Fruit fly (Drosophila melanogaster) whole organism, wandering third instar larva: ENCODE results near the gene CG7332.

Experiments
- CG32264 ChIP-seq: fragments of 200-800 bp; sonication (Bioruptor generic); optimal IDR thresholded peaks from 2 replicates; lab custom pipeline; 2016; ENCODE audit warnings: missing biosample characterization, missing genetic modification characterization
- CG9705 ChIP-seq: fragments of 200-800 bp; sonication (Bioruptor generic); optimal IDR thresholded peaks from 2 replicates; lab custom pipeline; 2018; ENCODE audit warnings: missing biosample characterization, mild to moderate bottlenecking, missing genetic modification characterization
- Dfd ChIP-seq: fragments of >200 bp; optimal IDR thresholded peaks from 2 replicates; lab custom pipeline; 2017; ENCODE audit warnings: missing biosample characterization, missing genetic modification characterization
- Dif ChIP-seq: fragments of 200-275, 200-300 bp; sonication (Bioruptor generic); optimal IDR thresholded peaks from 2 replicates; lab custom pipeline; 2018; ENCODE audit warnings: missing biosample characterization, missing genetic modification characterization; ENCODE audit not compliant: partially characterized antibody
- GATAd ChIP-seq: sonication (Bioruptor generic); optimal IDR thresholded peaks from 2 replicates; lab custom pipeline; 2016; ENCODE audit warnings: missing biosample characterization, missing genetic modification characterization
- HLH106 ChIP-seq: fragments of 200-800 bp; optimal IDR thresholded peaks from 3 replicates; lab custom pipeline; 2019; ENCODE audit warnings: missing biosample characterization, mild to moderate bottlenecking, missing genetic modification characterization, moderate library complexity
- Hnf4 ChIP-seq: fragments of 200-800 bp; sonication (Bioruptor generic); optimal IDR thresholded peaks from 2 replicates; lab custom pipeline; 2016; ENCODE audit warnings: missing biosample characterization, mild to moderate bottlenecking, missing genetic modification characterization
- Hr78 ChIP-seq: fragments of >200 bp; optimal IDR thresholded peaks from 2 replicates; lab custom pipeline; 2017; ENCODE audit warnings: missing biosample characterization, missing genetic modification characterization
- Hr83 ChIP-seq: fragments of 200-300 bp; sonication (Bioruptor generic); optimal IDR thresholded peaks from 2 replicates; lab custom pipeline; 2016; ENCODE audit warnings: missing biosample characterization, mild to moderate bottlenecking, missing genetic modification characterization, moderate library complexity; ENCODE audit not compliant: poor library complexity, severe bottlenecking
- Jra ChIP-seq: sonication (Bioruptor generic); optimal IDR thresholded peaks from 2 replicates; lab custom pipeline; 2016; ENCODE audit warnings: missing biosample characterization, missing genetic modification characterization
- Mio ChIP-seq: sonication (Bioruptor generic); optimal IDR thresholded peaks from 2 replicates; lab custom pipeline; 2016; ENCODE audit warnings: missing biosample characterization, missing genetic modification characterization
- Myc ChIP-seq: fragments of >200 bp; optimal IDR thresholded peaks from 2 replicates; lab custom pipeline; 2017
- OdsH ChIP-seq: fragments of 200-800 bp; sonication (Bioruptor generic); optimal IDR thresholded peaks from 2 replicates; lab custom pipeline; 2016; ENCODE audit warnings: missing biosample characterization, mild to moderate bottlenecking, missing genetic modification characterization
- Rel ChIP-seq, 2 experiments: fragments of 200-800 bp; sonication (Bioruptor generic) in 1 of 2; optimal IDR thresholded peaks; 2 replicates in 1 of 2; 3 replicates in 1 of 2; lab custom pipeline; 2016 to 2019; ENCODE audit warnings: mild to moderate bottlenecking in 2 of 2, missing biosample characterization in 2 of 2, missing genetic modification characterization in 2 of 2, moderate library complexity in 1 of 2
- Sp1 ChIP-seq: fragments of 200-800 bp; sonication (Bioruptor generic); optimal IDR thresholded peaks from 3 replicates; lab custom pipeline; 2019; ENCODE audit warnings: missing biosample characterization, mild to moderate bottlenecking, missing genetic modification characterization, moderate library complexity
- Vsx2 ChIP-seq: fragments of 200-300, 225-300 bp; sonication (Bioruptor generic); optimal IDR thresholded peaks from 2 replicates; lab custom pipeline; 2018; ENCODE audit warnings: missing biosample characterization, missing genetic modification characterization; ENCODE audit not compliant: partially characterized antibody
- br ChIP-seq: fragments of 200-800 bp; sonication (Bioruptor generic); optimal IDR thresholded peaks from 2 replicates; lab custom pipeline; 2016; ENCODE audit warnings: missing biosample characterization, missing genetic modification characterization
- brk ChIP-seq: fragments of 200-800 bp; sonication (Bioruptor generic); optimal IDR thresholded peaks from 2 replicates; lab custom pipeline; 2016; ENCODE audit warnings: missing biosample characterization, mild to moderate bottlenecking, missing genetic modification characterization
- dl ChIP-seq, 2 experiments: fragments of 175-275, 200-275 bp in 1 of 2; fragments of 200-275 bp in 1 of 2; sonication (Bioruptor generic); optimal IDR thresholded peaks; lab custom pipeline; 2018; ENCODE audit warnings: mild to moderate bottlenecking in 2 of 2, missing biosample characterization in 2 of 2, missing genetic modification characterization in 2 of 2, moderate library complexity in 2 of 2; ENCODE audit not compliant: partially characterized antibody in 2 of 2, insufficient read depth in 1 of 2
- dmrt93B ChIP-seq: fragments of 200-800 bp; sonication (Bioruptor generic); optimal IDR thresholded peaks from 2 replicates; lab custom pipeline; 2018; ENCODE audit warnings: missing biosample characterization, mild to moderate bottlenecking, missing genetic modification characterization
- dsf ChIP-seq: sonication (Bioruptor generic); optimal IDR thresholded peaks from 2 replicates; lab custom pipeline; 2016; ENCODE audit warnings: missing biosample characterization, missing genetic modification characterization, borderline replicate concordance
- ey ChIP-seq: fragments of 200-800 bp; sonication (Bioruptor generic); optimal IDR thresholded peaks from 2 replicates; lab custom pipeline; 2016; ENCODE audit warnings: missing biosample characterization, missing genetic modification characterization
- foxo ChIP-seq, 2 experiments: fragments of 200-800 bp; sonication (Bioruptor generic); optimal IDR thresholded peaks; 2 replicates in 1 of 2; 3 replicates in 1 of 2; lab custom pipeline; 2016 to 2017; ENCODE audit warnings: missing biosample characterization in 2 of 2, missing genetic modification characterization in 2 of 2
- fru ChIP-seq: fragments of 200-800 bp; sonication (Bioruptor generic); optimal IDR thresholded peaks from 3 replicates; lab custom pipeline; 2016; ENCODE audit warnings: missing biosample characterization, mild to moderate bottlenecking, missing genetic modification characterization
- h ChIP-seq: fragments of 200-800 bp; sonication (Bioruptor generic); optimal IDR thresholded peaks from 3 replicates; lab custom pipeline; 2016; ENCODE audit warnings: missing biosample characterization, mild to moderate bottlenecking, missing genetic modification characterization
- jim ChIP-seq: fragments of 175-275, 200-325 bp; sonication (Bioruptor generic); optimal IDR thresholded peaks from 2 replicates; lab custom pipeline; 2016; ENCODE audit warnings: missing biosample characterization, mild to moderate bottlenecking, missing genetic modification characterization
- lola ChIP-seq: fragments of >200 bp; optimal IDR thresholded peaks from 2 replicates; lab custom pipeline; 2017; ENCODE audit warnings: missing biosample characterization, missing genetic modification characterization
- pan ChIP-seq: fragments of >200 bp; optimal IDR thresholded peaks from 2 replicates; lab custom pipeline; 2017
- psq ChIP-seq: fragments of 200-800 bp; sonication (Bioruptor generic); optimal IDR thresholded peaks from 3 replicates; lab custom pipeline; 2017; ENCODE audit warnings: missing biosample characterization, mild to moderate bottlenecking, missing genetic modification characterization, moderate library complexity
- rgr ChIP-seq: fragments of 200-800 bp; sonication (Bioruptor generic); optimal IDR thresholded peaks from 3 replicates; lab custom pipeline; 2016; ENCODE audit warnings: missing biosample characterization, mild to moderate bottlenecking, missing genetic modification characterization
- sage ChIP-seq: fragments of 200-800 bp; sonication (Bioruptor generic); optimal IDR thresholded peaks from 2 replicates; lab custom pipeline; 2016; ENCODE audit warnings: missing biosample characterization, mild to moderate bottlenecking, missing genetic modification characterization
- sv ChIP-seq: fragments of 200-800 bp; sonication (Bioruptor generic); optimal IDR thresholded peaks from 3 replicates; lab custom pipeline; 2016; ENCODE audit warnings: missing biosample characterization, missing genetic modification characterization
- tai ChIP-seq: sonication (Bioruptor generic); optimal IDR thresholded peaks from 2 replicates; lab custom pipeline; 2016; ENCODE audit warnings: missing biosample characterization, missing genetic modification characterization
- woc ChIP-seq: sonication (Bioruptor generic); optimal IDR thresholded peaks from 2 replicates; lab custom pipeline; 2016; ENCODE audit warnings: missing biosample characterization, mild to moderate bottlenecking, missing genetic modification characterization

CG7332 gene

dm6 chrX:18928608-18929059, 44.3 kb downstream of the CG7332 start:
- TF ChIP-seq Dfd (GFP tag; lab: Kevin White, UChicago) (peak; percentile 14), Jra (GFP tag; lab: Kevin White, UChicago) (no peak), dmrt93B (GFP tag; lab: Kevin White, UChicago) (peak; percentile 80), sv (no peak), ey (peak; percentile 16), fru (GFP tag; lab: Kevin White, UChicago) (peak; percentile 68), HLH106 (peak; percentile 89), OdsH (GFP tag; lab: Kevin White, UChicago) (peak; percentile 51), Rel (GFP tag; optimal IDR thresholded peaks at IDR 0.05; lab: Kevin White, UChicago) (no peak), Rel (tag; optimal IDR thresholded peaks at IDR 0.05; lab: Kevin White, UChicago) (peak; percentile 35), jim (GFP tag; lab: Kevin White, UChicago) (no peak), dl (GFP tag; optimal IDR thresholded peaks at IDR 0.05; lab: Kevin White, UChicago; ENCODE audit: insufficient read depth in 1 of 2, partially characterized antibody in 2 of 2) (no peak), tai (no peak), woc (GFP tag; lab: Kevin White, UChicago) (peak; percentile 59), rgr (GFP tag; lab: Kevin White, UChicago) (peak; percentile 64), br (GFP tag; lab: Kevin White, UChicago) (peak; percentile 11), psq (GFP tag; lab: Kevin White, UChicago) (peak; percentile 88), foxo (GFP tag; optimal IDR thresholded peaks at IDR 0.05; lab: Kevin White, UChicago) (peak in 1 of 2 experiments; percentile 78), h (GFP tag; lab: Kevin White, UChicago) (peak; percentile 53), CG9705 (GFP tag; lab: Kevin White, UChicago) (peak; percentile 74), Sp1 (peak; percentile 91)

dm6 chrX:18929430-18929829, 45.1 kb downstream of the CG7332 start:
- TF ChIP-seq woc (GFP tag; lab: Kevin White, UChicago) (no peak), fru (GFP tag; lab: Kevin White, UChicago) (no peak), foxo (GFP tag; optimal IDR thresholded peaks at IDR 0.05; lab: Kevin White, UChicago) (peak in 1 of 2 experiments; percentile 20), pan (lab: Kevin White, UChicago) (peak; percentile 43), jim (GFP tag; lab: Kevin White, UChicago) (no peak), br (GFP tag; lab: Kevin White, UChicago) (no peak), Hr78 (GFP tag; lab: Kevin White, UChicago) (no peak), GATAd (GFP tag; lab: Kevin White, UChicago) (no peak), Hnf4 (no peak), Myc (no peak), Dif (no peak), sage (GFP tag; lab: Kevin White, UChicago) (no peak), dmrt93B (GFP tag; lab: Kevin White, UChicago) (peak; percentile 37), Sp1 (peak; percentile 58), psq (GFP tag; lab: Kevin White, UChicago) (no peak), HLH106 (peak; percentile 48), OdsH (GFP tag; lab: Kevin White, UChicago) (peak; percentile 1), brk (GFP tag; lab: Kevin White, UChicago) (no peak), Rel (GFP tag; optimal IDR thresholded peaks at IDR 0.05; lab: Kevin White, UChicago) (no peak), Rel (tag; optimal IDR thresholded peaks at IDR 0.05; lab: Kevin White, UChicago) (no peak), dl (GFP tag; optimal IDR thresholded peaks at IDR 0.05; lab: Kevin White, UChicago; ENCODE audit: insufficient read depth in 1 of 2, partially characterized antibody in 2 of 2) (no peak), lola (no peak), Vsx2 (GFP tag; lab: Kevin White, UChicago) (no peak), Jra (GFP tag; lab: Kevin White, UChicago) (no peak), Hr83 (GFP tag; lab: Kevin White, UChicago) (no peak), sv (no peak), tai (no peak), rgr (GFP tag; lab: Kevin White, UChicago) (no peak), Mio (GFP tag; lab: Kevin White, UChicago) (no peak), CG32264 (GFP tag; lab: Kevin White, UChicago) (no peak)

DNA sequence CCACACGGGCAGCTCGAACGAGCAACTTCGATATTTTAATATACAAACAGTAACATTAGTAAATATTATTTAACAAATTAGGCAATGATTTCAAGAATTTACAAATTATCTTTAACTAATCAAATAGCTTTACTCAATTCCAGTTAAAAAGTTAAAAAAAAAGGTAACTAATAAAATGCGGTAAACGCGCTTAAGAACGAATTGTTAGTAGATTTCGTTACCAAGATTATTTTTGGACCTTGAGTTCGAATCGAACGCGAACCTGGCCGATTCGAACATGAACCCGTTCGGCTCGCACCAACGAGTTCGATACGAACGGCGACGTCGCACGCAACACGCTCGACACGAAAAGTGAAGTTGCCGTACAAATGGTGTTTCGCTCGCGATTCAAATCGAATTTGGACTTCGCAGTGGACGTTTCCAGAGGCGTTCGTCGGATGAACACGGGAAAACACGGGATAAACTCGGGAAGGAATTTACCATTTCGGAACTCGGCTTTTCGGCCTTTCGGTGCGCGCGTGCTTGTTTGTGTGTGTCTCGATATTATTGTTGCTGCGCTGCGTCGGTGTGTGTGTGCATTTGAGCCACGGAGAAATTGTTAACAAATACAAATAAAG, 45.7 kb downstream of the CG7332 start, which contains the start of gene CG43759:
CG43759 (plus strand) TSS at position 390 of the 617 bp plus-strand sequence.
- TF ChIP-seq psq (GFP tag; lab: Kevin White, UChicago) (no peak), Dif (peak; percentile 27), dsf (no peak), Hr83 (GFP tag; lab: Kevin White, UChicago) (peak; percentile 4), woc (GFP tag; lab: Kevin White, UChicago) (peak; percentile 23), tai (peak; percentile 29), Hnf4 (peak; percentile 22), Rel (GFP tag; optimal IDR thresholded peaks at IDR 0.05; lab: Kevin White, UChicago) (no peak), Rel (tag; optimal IDR thresholded peaks at IDR 0.05; lab: Kevin White, UChicago) (peak; percentile 23)
